Comparison of ENCODE assay signal across 5 fruit fly cellular contexts in genomic region chr3L:609163-609562, dm6.
TF ChIP-seq lines count a peak whose summit lies in the region.

No protein-coding gene starts in this region.

- TF ChIP-seq CTCF in whole organism, embryonic (GFP tag; optimal IDR thresholded peaks at IDR 0.05; lab: Kevin White, UChicago): no peak

TF ChIP-seq in whole organism, adult, 20 proteins besides CTCF, POLR2A, EP300 and RAD21:
- peak; percentile 19 for TF ChIP-seq tj (GFP tag; optimal IDR thresholded peaks at IDR 0.05; lab: Kevin White, UChicago)
- TF ChIP-seq Crg-1 (GFP tag; optimal IDR thresholded peaks at IDR 0.05; lab: Kevin White, UChicago): no peak

TF ChIP-seq in whole organism, embryonic, 481 proteins besides CTCF, POLR2A, EP300 and RAD21:
- TF ChIP-seq Stat92E (GFP tag; optimal IDR thresholded peaks at IDR 0.05; lab: Kevin White, UChicago) (peak in 1 of 3 experiments; percentile 76), sd (tag; optimal IDR thresholded peaks at IDR 0.05; lab: Kevin White, UChicago) (peak; percentile 30), Med (GFP tag; lab: Kevin White, UChicago) (peak; percentile 23), crol (GFP tag; IDR thresholded peaks at IDR 0.05; lab: Robert Waterston, UW) (0 out of 2 replicates have a peak, but pooled peaks have one; percentile 30), bsh (GFP tag; optimal IDR thresholded peaks at IDR 0.05; lab: Kevin White, UChicago) (peak in 1 of 2 experiments; percentile 30), CG3407 (GFP tag; optimal IDR thresholded peaks at IDR 0.05; lab: Kevin White, UChicago) (no peak)

TF ChIP-seq in whole organism, prepupa, 60 proteins besides CTCF, POLR2A, EP300 and RAD21:
- TF ChIP-seq pdm3 (GFP tag; optimal IDR thresholded peaks at IDR 0.05; lab: Kevin White, UChicago) (no peak), eg (GFP tag; IDR thresholded peaks at IDR 0.05; lab: Robert Waterston, UW) (peak; percentile 7; the same call in 1 of the 3 replicates), CG16779 (tag; optimal IDR thresholded peaks at IDR 0.05; lab: Kevin White, UChicago) (no peak), CG6854 (GFP tag; optimal IDR thresholded peaks at IDR 0.05; lab: Kevin White, UChicago) (no peak), OdsH (GFP tag; optimal IDR thresholded peaks at IDR 0.05; lab: Kevin White, UChicago) (no peak), ss (GFP tag; optimal IDR thresholded peaks at IDR 0.05; lab: Kevin White, UChicago) (peak in 1 of 2 experiments; percentile 17), CG6276 (GFP tag; optimal IDR thresholded peaks at IDR 0.05; lab: Kevin White, UChicago) (peak; percentile 9), CG6808 (GFP tag; optimal IDR thresholded peaks at IDR 0.05; lab: Kevin White, UChicago) (peak; percentile 2), Sox102F (GFP tag; optimal IDR thresholded peaks at IDR 0.05; lab: Kevin White, UChicago) (no peak), Sox14 (GFP tag; optimal IDR thresholded peaks at IDR 0.05; lab: Kevin White, UChicago) (no peak), dsx (GFP tag; optimal IDR thresholded peaks at IDR 0.05; lab: Kevin White, UChicago; ENCODE audit: poor library complexity, severe bottlenecking) (no peak), CG3919 (GFP tag; optimal IDR thresholded peaks at IDR 0.05; lab: Kevin White, UChicago) (peak; percentile 8), salr (GFP tag; optimal IDR thresholded peaks at IDR 0.05; lab: Kevin White, UChicago) (no peak), topi (GFP tag; optimal IDR thresholded peaks at IDR 0.05; lab: Kevin White, UChicago) (no peak), CG4318 (GFP tag; optimal IDR thresholded peaks at IDR 0.05; lab: Kevin White, UChicago) (no peak)

TF ChIP-seq in whole organism, pupa, 21 proteins besides CTCF, POLR2A, EP300 and RAD21:
- TF ChIP-seq D1 (tag; optimal IDR thresholded peaks at IDR 0.05; lab: Kevin White, UChicago): no peak
- no peak for TF ChIP-seq CG10348 (GFP tag; IDR thresholded peaks at IDR 0.05; lab: Robert Waterston, UW)
- no peak for TF ChIP-seq CG32121 (GFP tag; IDR thresholded peaks at IDR 0.05; lab: Robert Waterston, UW)
- no peak for TF ChIP-seq rn (GFP tag; IDR thresholded peaks at IDR 0.05; lab: Robert Waterston, UW)
- TF ChIP-seq gl (tag; optimal IDR thresholded peaks at IDR 0.05; lab: Kevin White, UChicago): no peak
- TF ChIP-seq fd96Ca (GFP tag; IDR thresholded peaks at IDR 0.05; lab: Robert Waterston, UW): no peak
- no peak for TF ChIP-seq CG8301 (tag; optimal IDR thresholded peaks at IDR 0.05; lab: Kevin White, UChicago)
- TF ChIP-seq CG34367 (tag; optimal IDR thresholded peaks at IDR 0.05; lab: Kevin White, UChicago): no peak
- TF ChIP-seq CG4496 (GFP tag; IDR thresholded peaks at IDR 0.05; lab: Robert Waterston, UW): 0 out of 3 replicates have a peak, but pooled peaks have one; percentile 40
- TF ChIP-seq EcR (GFP tag; optimal IDR thresholded peaks at IDR 0.05; lab: Kevin White, UChicago): no peak
- TF ChIP-seq Pif1B (GFP tag; optimal IDR thresholded peaks at IDR 0.05; lab: Kevin White, UChicago): no peak
- TF ChIP-seq Pif1A (GFP tag; optimal IDR thresholded peaks at IDR 0.05; lab: Kevin White, UChicago): no peak
- peak; percentile 1 for TF ChIP-seq CG14655 (GFP tag; optimal IDR thresholded peaks at IDR 0.05; lab: Kevin White, UChicago)
- TF ChIP-seq CG15710 (tag; optimal IDR thresholded peaks at IDR 0.05; lab: Kevin White, UChicago): no peak
- TF ChIP-seq Ets98B (GFP tag; IDR thresholded peaks at IDR 0.05; lab: Robert Waterston, UW): no peak
- TF ChIP-seq CG12605 (GFP tag; IDR thresholded peaks at IDR 0.05; lab: Robert Waterston, UW): no peak
- TF ChIP-seq CG17806 (tag; optimal IDR thresholded peaks at IDR 0.05; lab: Kevin White, UChicago): no peak
- TF ChIP-seq Snoo (tag; optimal IDR thresholded peaks at IDR 0.05; lab: Kevin White, UChicago): no peak
- no peak for TF ChIP-seq CG9948 (tag; optimal IDR thresholded peaks at IDR 0.05; lab: Kevin White, UChicago)
- TF ChIP-seq CG8159 (tag; optimal IDR thresholded peaks at IDR 0.05; lab: Kevin White, UChicago): no peak
- peak; percentile 36 for TF ChIP-seq CG13204 (GFP tag; optimal IDR thresholded peaks at IDR 0.05; lab: Kevin White, UChicago)

TF ChIP-seq in whole organism, wandering third instar larva, 38 proteins besides CTCF, POLR2A, EP300 and RAD21:
- no peak for TF ChIP-seq Myc (optimal IDR thresholded peaks at IDR 0.05; lab: Kevin White, UChicago)
- peak; percentile 97 for TF ChIP-seq psq (GFP tag; optimal IDR thresholded peaks at IDR 0.05; lab: Kevin White, UChicago)
- TF ChIP-seq Dif (GFP tag; optimal IDR thresholded peaks at IDR 0.05; lab: Kevin White, UChicago; ENCODE audit: partially characterized antibody): peak; percentile 20
- no peak for TF ChIP-seq ey (GFP tag; optimal IDR thresholded peaks at IDR 0.05; lab: Kevin White, UChicago)
TF ChIP-seq in whole organism, wandering third instar larva: peak in this region for 2.
